Worm (Caenorhabditis elegans) whole organism, L4/young adult: Measurements from ENCODE around the gene lec-5.

Experiments
- W03F9.2 ChIP-seq: fragments of 150-350 bp; optimal IDR thresholded peaks from 2 replicates; lab custom pipeline; 2014; ENCODE audit warnings: missing biosample characterization, missing genetic modification characterization
- him-1 ChIP-seq: sonication (generic microtip); optimal IDR thresholded peaks from 2 replicates; lab custom pipeline; 2016; ENCODE audit warnings: missing genotype, missing genetic modification reagents, missing genetic modification characterization, missing compliant biosample characterization

ce11 chrII:5854122-5854521 lies 13.2 kb upstream of the lec-5 start, which contains the start of gene H41C03.1:
- no peak for TF ChIP-seq him-1 (tag; lab: Kevin White, UChicago)
- TF ChIP-seq W03F9.2 (tag; lab: Kevin White, UChicago) = no peak
